Worm (Caenorhabditis elegans) whole organism, L1 larva: Measurements from ENCODE around the gene pqn-53.

Source experiments
- lin-13 ChIP-seq: fragments of 150-350 bp; optimal IDR thresholded peaks from 2 replicates; lab custom pipeline; 2014; ENCODE audit warnings: missing biosample characterization, missing genetic modification reagents, missing genetic modification characterization
- mdl-1 ChIP-seq, 2 experiments: fragments of 150-350 bp; optimal IDR thresholded peaks; 2 replicates each; lab custom pipeline; 2014 to 2017; ENCODE audit warnings: missing biosample characterization in 2 of 2, missing genetic modification characterization in 2 of 2, inconsistent platforms in 1 of 2
- nhr-237 ChIP-seq: fragments of 150-350 bp; optimal IDR thresholded peaks from 2 replicates; lab custom pipeline; 2014; ENCODE audit warnings: missing biosample characterization, missing genetic modification characterization

DNA sequence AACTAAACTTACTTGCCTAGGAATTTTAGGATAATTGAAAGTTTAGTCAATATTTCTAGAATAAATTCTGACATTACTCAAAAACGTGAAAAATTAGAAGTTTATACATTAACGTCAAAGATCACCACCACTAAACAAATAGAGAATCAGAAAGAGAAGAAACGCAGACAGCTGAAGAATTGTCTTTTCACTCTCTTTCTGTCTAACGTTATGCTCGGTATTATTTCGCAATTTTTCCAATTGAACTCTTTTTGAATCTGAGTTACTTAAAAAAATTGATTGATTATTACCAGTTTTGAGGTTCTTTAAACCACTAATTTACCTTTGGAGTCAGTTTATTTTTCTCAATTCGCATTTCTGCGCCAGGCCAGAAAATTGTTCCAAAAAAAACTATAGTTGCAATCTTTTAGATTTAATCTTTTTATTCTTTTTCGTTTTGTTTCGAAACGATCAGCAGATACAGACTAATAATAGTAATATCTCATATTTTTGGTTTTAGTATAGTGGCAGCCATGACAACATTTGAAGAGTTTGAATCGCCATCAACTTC is 35.7 kb upstream of the pqn-53 start, which contains the start of gene nhr-154:
- no peak for TF ChIP-seq mdl-1 (tag; optimal IDR thresholded peaks at IDR 0.05; lab: Kevin White, UChicago)
- no peak for TF ChIP-seq lin-13 (GFP tag; lab: Kevin White, UChicago)
- TF ChIP-seq nhr-237, result no peak
